Worm (Caenorhabditis elegans) whole organism, L4 larva: ENCODE measurements around the gene nxf-2.

Experiments
- F10B5.3 ChIP-seq: sonication (generic microtip); optimal IDR thresholded peaks from 2 replicates; lab custom pipeline; 2016; ENCODE audit warnings: mild to moderate bottlenecking, missing genetic modification characterization, missing compliant biosample characterization
- F49E8.2 ChIP-seq: sonication (generic microtip); optimal IDR thresholded peaks from 2 replicates; lab custom pipeline; 2016; ENCODE audit warnings: missing compliant biosample characterization, mild to moderate bottlenecking, missing genetic modification characterization, borderline replicate concordance
- T20F7.1 ChIP-seq: fragments of 200-800 bp; sonication (Bioruptor generic); optimal IDR thresholded peaks from 2 replicates; lab custom pipeline; 2018; ENCODE audit warnings: mild to moderate bottlenecking, missing genetic modification characterization, missing compliant biosample characterization
- T26A8.4 ChIP-seq: fragments of 200-800 bp; sonication (Bioruptor generic); IDR thresholded peaks from 2 replicates; pipeline ENCODE4 v1.3.6; 2022; ENCODE audit warnings: missing genetic modification characterization, missing compliant biosample characterization
- Y105C5A.15 ChIP-seq: fragments of 200-800 bp; sonication (Bioruptor generic); IDR thresholded peaks from 2 replicates; pipeline ENCODE4 v1.3.6; 2022; ENCODE audit warnings: missing genetic modification characterization, missing compliant biosample characterization
- Y5F2A.4 ChIP-seq: fragments of 200-800 bp; sonication (Bioruptor generic); optimal IDR thresholded peaks from 2 replicates; lab custom pipeline; 2018; ENCODE audit warnings: mild to moderate bottlenecking, missing genetic modification characterization, missing compliant biosample characterization
- ZK546.5 ChIP-seq, 2 experiments: sonication (generic microtip); optimal IDR thresholded peaks; 2 replicates each; lab custom pipeline; 2017; ENCODE audit warnings: missing biosample characterization in 2 of 2, missing genetic modification characterization in 2 of 2
- aly-2 ChIP-seq: sonication (generic microtip); optimal IDR thresholded peaks from 2 replicates; lab custom pipeline; 2018; ENCODE audit warnings: missing biosample characterization, missing genetic modification characterization
- ama-1 ChIP-seq: fragments of 150-350 bp; optimal IDR thresholded peaks from 2 replicates; lab custom pipeline; 2014; ENCODE audit warnings: inconsistent platforms, mixed read lengths
- arid-1 ChIP-seq: fragments of 200-800 bp; sonication (Bioruptor generic); conservative IDR thresholded peaks from 2 replicates; pipeline ENCODE4 v1.3.6; 2022; ENCODE audit warnings: missing genetic modification reagents, missing genetic modification characterization, missing compliant biosample characterization
- ceh-62 ChIP-seq: sonication (generic microtip); optimal IDR thresholded peaks from 2 replicates; lab custom pipeline; 2017; ENCODE audit warnings: missing biosample characterization, missing genetic modification characterization
- ceh-82 ChIP-seq: sonication (generic microtip); optimal IDR thresholded peaks from 2 replicates; lab custom pipeline; 2017; ENCODE audit warnings: missing biosample characterization, missing genetic modification characterization
- daf-12 ChIP-seq: fragments of 150-350 bp; optimal IDR thresholded peaks from 2 replicates; lab custom pipeline; 2014; ENCODE audit warnings: missing biosample characterization, missing genetic modification reagents, missing genetic modification characterization
- daf-16 ChIP-seq, 3 experiments: sonication (generic microtip); optimal IDR thresholded peaks; 2 replicates each; lab custom pipeline; 2016 to 2017; ENCODE audit warnings: missing genetic modification characterization in 3 of 3, missing genetic modification reagents in 3 of 3, mild to moderate bottlenecking in 2 of 3, missing compliant biosample characterization in 2 of 3, missing biosample characterization in 1 of 3, moderate library complexity in 1 of 3
- daf-19 ChIP-seq: fragments of 200-800 bp; sonication (Bioruptor generic); conservative IDR thresholded peaks from 2 replicates; pipeline ENCODE4 v1.3.6; 2022; ENCODE audit warnings: missing genetic modification characterization, missing compliant biosample characterization
- dpl-1 ChIP-seq: fragments of 150-350 bp; optimal IDR thresholded peaks from 2 replicates; lab custom pipeline; 2014; ENCODE audit warnings: missing biosample characterization, missing genetic modification reagents, missing genetic modification characterization
- fkh-10 ChIP-seq: fragments of 150-350 bp; optimal IDR thresholded peaks from 2 replicates; lab custom pipeline; 2014; ENCODE audit warnings: missing biosample characterization, missing genetic modification reagents, missing genetic modification characterization
- fos-1 ChIP-seq: fragments of 150-350 bp; optimal IDR thresholded peaks from 2 replicates; lab custom pipeline; 2014; ENCODE audit warnings: missing biosample characterization, missing genetic modification characterization
- hif-1 ChIP-seq, 2 experiments: sonication (generic microtip); optimal IDR thresholded peaks; 2 replicates each; lab custom pipeline; 2016 to 2017; ENCODE audit warnings: missing compliant biosample characterization in 2 of 2, missing genetic modification characterization in 2 of 2, missing genetic modification reagents in 2 of 2, missing genotype in 2 of 2, mild to moderate bottlenecking in 1 of 2
- hlh-30 ChIP-seq: sonication (generic microtip); optimal IDR thresholded peaks from 2 replicates; lab custom pipeline; 2017; ENCODE audit warnings: antibody characterized with exemption, mild to moderate bottlenecking, missing genetic modification characterization, missing compliant biosample characterization; ENCODE audit not compliant: insufficient read depth
- lin-1 ChIP-seq: fragments of 200-800 bp; sonication (Bioruptor generic); IDR thresholded peaks from 2 replicates; pipeline ENCODE4 v1.3.6; 2022; ENCODE audit warnings: missing genetic modification reagents, missing genetic modification characterization, missing compliant biosample characterization
- lin-13 ChIP-seq: fragments of 150-350 bp; optimal IDR thresholded peaks from 2 replicates; lab custom pipeline; 2014; ENCODE audit warnings: missing biosample characterization, missing genetic modification reagents, missing genetic modification characterization
- lin-29 ChIP-seq: fragments of 200-800 bp; sonication (Bioruptor generic); IDR thresholded peaks from 2 replicates; pipeline ENCODE4 v1.3.6; 2022; ENCODE audit warnings: missing genetic modification reagents, missing genetic modification characterization, missing compliant biosample characterization
- lin-38 ChIP-seq: fragments of 200-800 bp; sonication (Bioruptor generic); IDR thresholded peaks from 2 replicates; pipeline ENCODE4 v1.3.6; 2022; ENCODE audit warnings: missing genetic modification reagents, missing genetic modification characterization, missing compliant biosample characterization
- lin-39 ChIP-seq: fragments of 150-350 bp; optimal IDR thresholded peaks from 2 replicates; lab custom pipeline; 2014; ENCODE audit warnings: missing biosample characterization, missing genetic modification reagents, missing genetic modification characterization
- lir-3 ChIP-seq: sonication (generic microtip); optimal IDR thresholded peaks from 2 replicates; lab custom pipeline; 2016; ENCODE audit warnings: mild to moderate bottlenecking, missing genetic modification characterization, missing compliant biosample characterization
- madf-5 ChIP-seq, 2 experiments: fragments of 200-800 bp; sonication (Bioruptor generic); IDR thresholded peaks; 2 replicates each; pipeline ENCODE4 v1.3.6; 2022; ENCODE audit warnings: missing compliant biosample characterization in 2 of 2, missing genetic modification characterization in 2 of 2
- madf-9 ChIP-seq: fragments of 200-800 bp; sonication (Bioruptor generic); conservative IDR thresholded peaks from 2 replicates; pipeline ENCODE4 v1.3.6; 2022; ENCODE audit warnings: missing genetic modification reagents, missing genetic modification characterization, missing compliant biosample characterization
- mdl-1 ChIP-seq, 2 experiments: fragments of 150-350 bp in 1 of 2; sonication (generic microtip) in 1 of 2; optimal IDR thresholded peaks; 2 replicates each; lab custom pipeline; 2014 to 2017; ENCODE audit warnings: missing biosample characterization in 2 of 2, missing genetic modification characterization in 2 of 2
- mep-1 ChIP-seq: fragments of 150-350 bp; sonication (generic microtip); optimal IDR thresholded peaks from 3 replicates; lab custom pipeline; 2014; ENCODE audit warnings: missing biosample characterization, missing genetic modification characterization
- mes-2 ChIP-seq: sonication (generic microtip); optimal IDR thresholded peaks from 2 replicates; lab custom pipeline; 2016; ENCODE audit warnings: missing genotype, mild to moderate bottlenecking, missing genetic modification characterization, missing compliant biosample characterization; ENCODE audit not compliant: poor library complexity, severe bottlenecking
- nhr-11 ChIP-seq: fragments of 150-350 bp; optimal IDR thresholded peaks from 2 replicates; lab custom pipeline; 2014; ENCODE audit warnings: missing biosample characterization, missing genetic modification characterization
- nhr-237 ChIP-seq: sonication (generic microtip); optimal IDR thresholded peaks from 2 replicates; lab custom pipeline; 2017; ENCODE audit warnings: missing biosample characterization, missing genetic modification characterization
- nhr-25 ChIP-seq: sonication (generic microtip); optimal IDR thresholded peaks from 2 replicates; lab custom pipeline; 2017; ENCODE audit warnings: missing genetic modification characterization, mild to moderate bottlenecking, missing compliant biosample characterization, antibody characterized with exemption, moderate library complexity, borderline replicate concordance; ENCODE audit not compliant: insufficient read depth
- nhr-41 ChIP-seq: fragments of 200-800 bp; sonication (Bioruptor generic); IDR thresholded peaks from 2 replicates; pipeline ENCODE4 v1.3.6; 2022; ENCODE audit warnings: missing genetic modification reagents, missing genetic modification characterization, missing compliant biosample characterization
- nhr-48 ChIP-seq: sonication (generic microtip); optimal IDR thresholded peaks from 2 replicates; lab custom pipeline; 2016; ENCODE audit warnings: mild to moderate bottlenecking, missing genetic modification characterization, missing compliant biosample characterization
- nhr-6 ChIP-seq: fragments of 150-350 bp; optimal IDR thresholded peaks from 2 replicates; lab custom pipeline; 2014; ENCODE audit warnings: missing biosample characterization, missing genetic modification characterization
- nhr-77 ChIP-seq: fragments of 150-350 bp; optimal IDR thresholded peaks from 2 replicates; lab custom pipeline; 2014; ENCODE audit warnings: missing biosample characterization, missing genetic modification characterization
- pha-4 ChIP-seq, 2 experiments: fragments of 150-350 bp in 1 of 2; fragments of 200-800 bp in 1 of 2; sonication (Bioruptor generic) in 1 of 2; IDR thresholded peaks in 1 of 2; optimal IDR thresholded peaks in 1 of 2; 2 replicates each; pipeline versions ENCODE4 v1.3.6 to Lab custom; 2014 to 2022; ENCODE audit warnings: missing genetic modification characterization in 2 of 2, missing genetic modification reagents in 2 of 2, missing biosample characterization in 1 of 2, missing compliant biosample characterization in 1 of 2
- pqm-1 ChIP-seq: sonication (generic microtip); optimal IDR thresholded peaks from 2 replicates; lab custom pipeline; 2017; ENCODE audit warnings: missing biosample characterization, missing genetic modification characterization
- tra-1 ChIP-seq: fragments of 200-800 bp; sonication (Bioruptor generic); IDR thresholded peaks from 2 replicates; pipeline ENCODE4 v1.3.6; 2022; ENCODE audit warnings: missing genetic modification reagents, missing genetic modification characterization, missing compliant biosample characterization
- unc-130 ChIP-seq: sonication (generic microtip); optimal IDR thresholded peaks from 2 replicates; lab custom pipeline; 2016; ENCODE audit warnings: missing genetic modification reagents, missing genetic modification characterization, missing compliant biosample characterization
- unc-39 ChIP-seq: sonication (generic microtip); optimal IDR thresholded peaks from 2 replicates; lab custom pipeline; 2017; ENCODE audit warnings: missing biosample characterization, missing genetic modification characterization
- vab-7 ChIP-seq: fragments of 200-800 bp; sonication (Bioruptor generic); IDR thresholded peaks from 2 replicates; pipeline ENCODE4 v1.3.6; 2022; ENCODE audit warnings: missing genetic modification reagents, missing genetic modification characterization, missing compliant biosample characterization
- zip-11 ChIP-seq: fragments of 200-800 bp; sonication (Bioruptor generic); IDR thresholded peaks from 2 replicates; pipeline ENCODE4 v1.3.6; 2022; ENCODE audit warnings: missing genetic modification characterization, missing compliant biosample characterization
- ztf-7 ChIP-seq: fragments of 150-350 bp; optimal IDR thresholded peaks from 2 replicates; lab custom pipeline; 2014; ENCODE audit warnings: missing biosample characterization, missing genetic modification characterization

Gene nxf-2

ce11 chrV:14368272-14369052 is 49.2 kb downstream of the nxf-2 start (continued):
- TF ChIP-seq fos-1 = no peak
- TF ChIP-seq pha-4 (GFP tag; IDR thresholded peaks at IDR 0.05; lab: Robert Waterston, UW) = no peak
- no peak for TF ChIP-seq pha-4 (tag; optimal IDR thresholded peaks at IDR 0.05; lab: Kevin White, UChicago)
- no peak for TF ChIP-seq ama-1 (lab: Kevin White, UChicago)
- peak; percentile 80 for TF ChIP-seq nhr-48
- TF ChIP-seq daf-12 (tag; lab: Kevin White, UChicago) = peak; percentile 20
- 0 out of 2 replicates have a peak, but pooled peaks have one; percentile 46 for TF ChIP-seq tra-1 (GFP tag; lab: Robert Waterston, UW)
- peak; percentile 62 for TF ChIP-seq hlh-30
- peak in 1 of 2 experiments; percentile 52 for TF ChIP-seq hif-1 (tag; optimal IDR thresholded peaks at IDR 0.05; lab: Kevin White, UChicago)
- peak; percentile 3 for TF ChIP-seq Y5F2A.4 (GFP tag; lab: Kevin White, UChicago)
- TF ChIP-seq mep-1 (tag; lab: Kevin White, UChicago) = peak; percentile 81
- TF ChIP-seq dpl-1 = peak; percentile 6
- TF ChIP-seq pqm-1 = peak; percentile 95
- TF ChIP-seq mes-2 = peak; percentile 65
- TF ChIP-seq mdl-1 (tag; optimal IDR thresholded peaks at IDR 0.05; lab: Kevin White, UChicago) = peak; percentile 64 to 93
- TF ChIP-seq T26A8.4 (GFP tag; lab: Robert Waterston, UW) = peak; percentile 17; the same call in 1 of the 2 replicates
- TF ChIP-seq vab-7 = no peak
- peak; percentile 90 for TF ChIP-seq nhr-25
- TF ChIP-seq, all 104 proteins: peak for 32

ce11 chrV:14366487-14366962 is 51.1 kb downstream of the nxf-2 start:
- TF ChIP-seq ama-1 (lab: Kevin White, UChicago) (no peak), hlh-30 (peak; percentile 91), ZK546.5 (tag; optimal IDR thresholded peaks at IDR 0.05; lab: Kevin White, UChicago) (no peak), daf-16 (GFP tag; optimal IDR thresholded peaks at IDR 0.05; lab: Kevin White, UChicago) (peak; percentile 44 to 58), daf-16 (tag; optimal IDR thresholded peaks at IDR 0.05; lab: Kevin White, UChicago) (peak; percentile 69), zip-11 (no peak), lin-29 (GFP tag; lab: Robert Waterston, UW) (no peak), lin-13 (GFP tag; lab: Kevin White, UChicago) (peak; percentile 33), pha-4 (GFP tag; IDR thresholded peaks at IDR 0.05; lab: Robert Waterston, UW) (peak; percentile 74; the same call in 1 of the 2 replicates), pha-4 (tag; optimal IDR thresholded peaks at IDR 0.05; lab: Kevin White, UChicago) (no peak), F10B5.3 (tag; lab: Kevin White, UChicago) (peak; percentile 25), lin-39 (no peak), fkh-10 (GFP tag; lab: Kevin White, UChicago) (peak; percentile 52), lin-1 (no peak), nhr-77 (no peak), unc-39 (tag; lab: Kevin White, UChicago) (no peak), ceh-82 (tag; lab: Kevin White, UChicago) (no peak), lir-3 (peak; percentile 45), madf-9 (GFP tag; lab: Robert Waterston, UW) (peak; percentile 99), ceh-62 (tag; lab: Kevin White, UChicago) (no peak), T20F7.1 (no peak), Y105C5A.15 (GFP tag; lab: Robert Waterston, UW) (no peak), daf-19 (no peak), ztf-7 (tag; lab: Kevin White, UChicago) (no peak), lin-38 (GFP tag; lab: Robert Waterston, UW) (peak; percentile 55), nhr-6 (peak; percentile 27), mes-2 (peak; percentile 56), madf-5 (GFP tag; IDR thresholded peaks at IDR 0.05; lab: Robert Waterston, UW) (no peak), nhr-237 (tag; lab: Kevin White, UChicago) (no peak), nhr-48 (peak; percentile 87), aly-2 (tag; lab: Kevin White, UChicago) (no peak), F49E8.2 (tag; lab: Kevin White, UChicago) (no peak), unc-130 (GFP tag; lab: Kevin White, UChicago) (no peak), nhr-41 (GFP tag; lab: Robert Waterston, UW) (no peak), arid-1 (GFP tag; lab: Robert Waterston, UW) (peak; percentile 50; the same call in 1 of the 2 replicates), nhr-11 (tag; lab: Kevin White, UChicago) (peak; percentile 64)
